Fruit fly (Drosophila melanogaster): ENCODE results near the gene laf.

dm6 chr3R:4905764-4906626 is 27.7 kb upstream of the laf start, which contains the start of gene Gnf1:
- TF ChIP-seq CG10366 (GFP tag; IDR thresholded peaks at IDR 0.05): no peak
- no peak for TF ChIP-seq ATbp (GFP tag; optimal IDR thresholded peaks at IDR 0.05)

Data from whole organism, embryonic.